Fruit fly (Drosophila melanogaster) whole organism, embryonic: ENCODE data around the gene CG31538.

Source experiments
- Awh ChIP-seq: fragments of 200-800 bp; sonication (Bioruptor generic); IDR thresholded peaks from 2 replicates; pipeline ENCODE4, ENCODE4 v1.3.6; 2022; ENCODE audit warnings: missing biosample characterization, missing genetic modification characterization
- CG1024 ChIP-seq: fragments of 200-800 bp; sonication (Bioruptor generic); IDR thresholded peaks from 2 replicates; pipeline ENCODE4 v1.3.6; 2022; ENCODE audit warnings: missing biosample characterization, missing genetic modification characterization
- CG10462 ChIP-seq: fragments of 200-800 bp; sonication (Bioruptor generic); optimal IDR thresholded peaks from 2 replicates; lab custom pipeline; 2016; ENCODE audit warnings: missing biosample characterization, missing genetic modification characterization
- CG12155 ChIP-seq: fragments of 200-800 bp; sonication (Bioruptor generic); optimal IDR thresholded peaks from 3 replicates; lab custom pipeline; 2016; ENCODE audit warnings: missing biosample characterization, missing genetic modification characterization
- CG12659 ChIP-seq: fragments of 200-800 bp; sonication (Bioruptor generic); optimal IDR thresholded peaks from 3 replicates; lab custom pipeline; 2017; ENCODE audit warnings: mild to moderate bottlenecking, missing biosample characterization, missing genetic modification reagents, missing genetic modification characterization
- CG13775 ChIP-seq: fragments of 200-800 bp; sonication (Bioruptor generic); optimal IDR thresholded peaks from 3 replicates; lab custom pipeline; 2017; ENCODE audit warnings: missing biosample characterization, mild to moderate bottlenecking, missing genetic modification characterization
- CG16779 ChIP-seq: fragments of 200-800 bp; sonication (Bioruptor generic); IDR thresholded peaks from 2 replicates; pipeline ENCODE4 v1.3.6; 2022; ENCODE audit warnings: missing biosample characterization, missing genetic modification characterization
- CG2116 ChIP-seq: fragments of 200-800 bp; sonication (Bioruptor generic); optimal IDR thresholded peaks from 3 replicates; lab custom pipeline; 2018; ENCODE audit warnings: missing biosample characterization, mild to moderate bottlenecking, missing genetic modification characterization
- CG32772 ChIP-seq: fragments of 200-800 bp; sonication (Bioruptor generic); IDR thresholded peaks from 2 replicates; pipeline ENCODE4 v1.3.6; 2022; ENCODE audit warnings: missing biosample characterization, missing genetic modification characterization
- CG3847 ChIP-seq: fragments of 200-800 bp; sonication (Bioruptor generic); IDR thresholded peaks from 2 replicates; pipeline ENCODE4 v1.3.6; 2022; ENCODE audit warnings: missing biosample characterization, missing genetic modification characterization
- CG9817 ChIP-seq: fragments of 200-800 bp; sonication (Bioruptor generic); optimal IDR thresholded peaks from 2 replicates; lab custom pipeline; 2018; ENCODE audit warnings: missing biosample characterization, mild to moderate bottlenecking, missing genetic modification characterization, moderate library complexity
- CrebB ChIP-seq: fragments of 200-800 bp; sonication (Bioruptor generic); optimal IDR thresholded peaks from 3 replicates; lab custom pipeline; 2018; ENCODE audit warnings: missing biosample characterization, mild to moderate bottlenecking, missing genetic modification characterization
- Dbx ChIP-seq: fragments of 200-800 bp; sonication (Bioruptor generic); IDR thresholded peaks from 3 replicates; pipeline ENCODE4 v1.3.6; 2022; ENCODE audit warnings: missing biosample characterization, missing genetic modification characterization
- Doc2 ChIP-seq: fragments of 200-800 bp; sonication (Bioruptor generic); IDR thresholded peaks from 2 replicates; pipeline ENCODE4 v1.3.6; 2022; ENCODE audit warnings: missing biosample characterization, missing genetic modification characterization
- Doc3 ChIP-seq: fragments of 200-800 bp; sonication (Bioruptor generic); IDR thresholded peaks from 3 replicates; pipeline ENCODE4 v1.3.6; 2022; ENCODE audit warnings: missing biosample characterization, missing genetic modification characterization; ENCODE audit not compliant: partially characterized antibody
- H15 ChIP-seq: fragments of 200-800 bp; sonication (Bioruptor generic); IDR thresholded peaks from 3 replicates; pipeline ENCODE4 v1.3.6; 2022; ENCODE audit warnings: missing biosample characterization, missing genetic modification characterization
- Hey ChIP-seq: fragments of 200-800 bp; sonication (Bioruptor generic); optimal IDR thresholded peaks from 3 replicates; lab custom pipeline; 2018; ENCODE audit warnings: missing biosample characterization, mild to moderate bottlenecking, missing genetic modification characterization
- Hr39 ChIP-seq: fragments of >200 bp; optimal IDR thresholded peaks from 2 replicates; lab custom pipeline; 2017
- MTF-1 ChIP-seq: fragments of 200-800 bp; sonication (Bioruptor generic); optimal IDR thresholded peaks from 2 replicates; lab custom pipeline; 2018; ENCODE audit warnings: missing biosample characterization, mild to moderate bottlenecking, missing genetic modification characterization, borderline replicate concordance
- Mad ChIP-seq: fragments of 200-800 bp; sonication (Bioruptor generic); optimal IDR thresholded peaks from 2 replicates; lab custom pipeline; 2016; ENCODE audit warnings: missing biosample characterization, missing genetic modification characterization
- Opbp ChIP-seq: fragments of 200-800 bp; sonication (Bioruptor generic); IDR thresholded peaks from 3 replicates; pipeline ENCODE4 v1.3.6; 2022; ENCODE audit warnings: missing biosample characterization, missing genetic modification characterization; ENCODE audit not compliant: partially characterized antibody
- Poxn ChIP-seq: fragments of 200-800 bp; sonication (Bioruptor generic); IDR thresholded peaks from 2 replicates; pipeline ENCODE4 v1.3.6; 2022; ENCODE audit warnings: missing biosample characterization, missing genetic modification characterization
- Scr ChIP-seq: fragments of 200-800 bp; sonication (Bioruptor generic); IDR thresholded peaks from 2 replicates; pipeline ENCODE4 v1.3.6; 2022; ENCODE audit warnings: missing biosample characterization, missing genetic modification characterization; ENCODE audit not compliant: partially characterized antibody
- Vsx1 ChIP-seq: fragments of 200-800 bp; sonication (Bioruptor generic); optimal IDR thresholded peaks from 2 replicates; lab custom pipeline; 2017; ENCODE audit warnings: missing biosample characterization, mild to moderate bottlenecking, missing genetic modification characterization, missing genetic modification reagents
- YL-1 ChIP-seq: fragments of 200-800 bp; sonication (Bioruptor generic); optimal IDR thresholded peaks from 3 replicates; lab custom pipeline; 2017; ENCODE audit warnings: missing biosample characterization, mild to moderate bottlenecking, missing genetic modification characterization
- ap ChIP-seq: fragments of 200-800 bp; sonication (Bioruptor generic); IDR thresholded peaks from 2 replicates; pipeline ENCODE4 v1.3.6; 2022; ENCODE audit warnings: missing biosample characterization, missing genetic modification characterization
- ato ChIP-seq: fragments of 200-800 bp; sonication (Bioruptor generic); IDR thresholded peaks from 2 replicates; pipeline ENCODE4 v1.3.6; 2022; ENCODE audit warnings: missing biosample characterization, missing genetic modification characterization; ENCODE audit not compliant: partially characterized antibody
- corto ChIP-seq: fragments of 200-800 bp; sonication (Bioruptor generic); optimal IDR thresholded peaks from 2 replicates; lab custom pipeline; 2016; ENCODE audit warnings: missing biosample characterization, mild to moderate bottlenecking, missing genetic modification characterization, moderate library complexity
- emc ChIP-seq: fragments of 200-800 bp; sonication (Bioruptor generic); optimal IDR thresholded peaks from 2 replicates; lab custom pipeline; 2016; ENCODE audit warnings: missing biosample characterization, missing genetic modification characterization
- ems ChIP-seq: fragments of 200-800 bp; sonication (Bioruptor generic); optimal IDR thresholded peaks from 3 replicates; lab custom pipeline; 2016; ENCODE audit warnings: missing biosample characterization, missing genetic modification characterization
- exex ChIP-seq: fragments of 200-800 bp; sonication (Bioruptor generic); optimal IDR thresholded peaks from 4 replicates; lab custom pipeline; 2018; ENCODE audit warnings: missing biosample characterization, mild to moderate bottlenecking, missing genetic modification characterization, moderate library complexity
- fd3F ChIP-seq: fragments of 200-800 bp; sonication (Bioruptor generic); optimal IDR thresholded peaks from 2 replicates; lab custom pipeline; 2018; ENCODE audit warnings: missing biosample characterization, mild to moderate bottlenecking, missing genetic modification characterization, moderate library complexity
- fd96Cb ChIP-seq: fragments of 200-800 bp; sonication (Bioruptor generic); optimal IDR thresholded peaks from 2 replicates; lab custom pipeline; 2018; ENCODE audit warnings: missing biosample characterization, mild to moderate bottlenecking, missing genetic modification characterization, moderate library complexity
- gsb-n ChIP-seq: fragments of 200-800 bp; sonication (Bioruptor generic); optimal IDR thresholded peaks from 3 replicates; lab custom pipeline; 2018; ENCODE audit warnings: missing biosample characterization, mild to moderate bottlenecking, missing genetic modification characterization
- hth ChIP-seq: fragments of >200 bp; optimal IDR thresholded peaks from 2 replicates; lab custom pipeline; 2017; ENCODE audit warnings: inconsistent platforms
- jing ChIP-seq: fragments of 200-800 bp; sonication (Bioruptor generic); optimal IDR thresholded peaks from 2 replicates; lab custom pipeline; 2018; ENCODE audit warnings: missing biosample characterization, mild to moderate bottlenecking, missing genetic modification characterization
- knrl ChIP-seq: fragments of 200-800 bp; sonication (Bioruptor generic); IDR thresholded peaks from 3 replicates; pipeline ENCODE4 v1.3.6; 2022; ENCODE audit warnings: missing biosample characterization, missing genetic modification characterization; ENCODE audit not compliant: partially characterized antibody
- lbe ChIP-seq: fragments of 200-800 bp; sonication (Bioruptor generic); optimal IDR thresholded peaks from 2 replicates; lab custom pipeline; 2016; ENCODE audit warnings: missing biosample characterization, mild to moderate bottlenecking, missing genetic modification characterization
- nmo ChIP-seq: fragments of 200-800 bp; sonication (Bioruptor generic); optimal IDR thresholded peaks from 2 replicates; lab custom pipeline; 2018; ENCODE audit warnings: missing biosample characterization, mild to moderate bottlenecking, missing genetic modification characterization, moderate library complexity
- org-1 ChIP-seq: fragments of 200-800 bp; sonication (Bioruptor generic); optimal IDR thresholded peaks from 2 replicates; lab custom pipeline; 2017; ENCODE audit warnings: missing biosample characterization, missing genetic modification characterization
- pita ChIP-seq: fragments of 200-800 bp; sonication (Bioruptor generic); optimal IDR thresholded peaks from 2 replicates; lab custom pipeline; 2017; ENCODE audit warnings: missing biosample characterization, mild to moderate bottlenecking, missing genetic modification characterization
- pros ChIP-seq: fragments of 200-800 bp; sonication (Bioruptor generic); optimal IDR thresholded peaks from 3 replicates; lab custom pipeline; 2019; ENCODE audit warnings: missing biosample characterization, mild to moderate bottlenecking, missing genetic modification characterization, moderate library complexity
- schlank ChIP-seq: fragments of 200-800 bp; sonication (Bioruptor generic); optimal IDR thresholded peaks from 2 replicates; lab custom pipeline; 2018; ENCODE audit warnings: missing biosample characterization, mild to moderate bottlenecking, missing genetic modification characterization
- sens ChIP-seq: fragments of 200-800 bp; sonication (Bioruptor generic); peaks from one replicate; lab custom pipeline; 2016; ENCODE audit warnings: missing biosample characterization, missing genetic modification characterization
- sisA ChIP-seq: fragments of 200-800 bp; sonication (Bioruptor generic); IDR thresholded peaks from 2 replicates; pipeline ENCODE4 v1.3.6; 2022; ENCODE audit warnings: missing biosample characterization, missing genetic modification characterization
- tio ChIP-seq: fragments of 200-800 bp; sonication (Bioruptor generic); optimal IDR thresholded peaks from 2 replicates; lab custom pipeline; 2017; ENCODE audit warnings: missing biosample characterization, missing genetic modification characterization, inconsistent platforms
- tna ChIP-seq: fragments of 200-800 bp; sonication (Bioruptor generic); IDR thresholded peaks from 2 replicates; pipeline ENCODE4 v1.3.6; 2022; ENCODE audit warnings: missing biosample characterization, missing genetic modification characterization; ENCODE audit not compliant: partially characterized antibody
- twi ChIP-seq: fragments of 200-800 bp; optimal IDR thresholded peaks from 2 replicates; lab custom pipeline; 2019; ENCODE audit warnings: missing biosample characterization, mild to moderate bottlenecking, missing genetic modification characterization, moderate library complexity
- zfh2 ChIP-seq: fragments of 200-800 bp; sonication (Bioruptor generic); optimal IDR thresholded peaks from 2 replicates; lab custom pipeline; 2016; ENCODE audit warnings: missing biosample characterization, missing genetic modification characterization

The CG31538 gene

dm6 chr3R:5264251-5265098 lies 13.2 kb downstream of the CG31538 start (continued):
- no peak for TF ChIP-seq Doc2
- TF ChIP-seq Doc3, result 0 out of 3 replicates have a peak, but pooled peaks have one; percentile 4
- TF ChIP-seq ato (GFP tag; lab: Robert Waterston, UW), result no peak
- TF ChIP-seq CG3847 (GFP tag; lab: Robert Waterston, UW), result 0 out of 2 replicates have a peak, but pooled peaks have one; percentile 27
- TF ChIP-seq YL-1 (GFP tag; lab: Kevin White, UChicago), result no peak
- TF ChIP-seq Opbp (GFP tag; lab: Robert Waterston, UW), result 0 out of 3 replicates have a peak, but pooled peaks have one; percentile 37
- TF ChIP-seq corto (GFP tag; lab: Kevin White, UChicago), result no peak
- no peak for TF ChIP-seq Awh
- TF ChIP-seq lbe (GFP tag; lab: Kevin White, UChicago), result peak; percentile 12
- TF ChIP-seq Dbx, result no peak
- TF ChIP-seq tna (GFP tag; lab: Robert Waterston, UW), result 0 out of 2 replicates have a peak, but pooled peaks have one; percentile 34
- TF ChIP-seq tio, result no peak
- TF ChIP-seq hth (lab: Kevin White, UChicago), result no peak
- peak; percentile 49 for TF ChIP-seq CG12155 (GFP tag; lab: Kevin White, UChicago)
- no peak for TF ChIP-seq Hr39 (lab: Kevin White, UChicago)
- TF ChIP-seq H15 (GFP tag; lab: Robert Waterston, UW), result no peak
- TF ChIP-seq Vsx1 (GFP tag; lab: Kevin White, UChicago), result peak; percentile 38
- TF ChIP-seq CG2116 (GFP tag; lab: Kevin White, UChicago), result peak; percentile 32
- no peak for TF ChIP-seq ems
- TF ChIP-seq pita (GFP tag; lab: Kevin White, UChicago), result no peak
- no peak for TF ChIP-seq CrebB (tag; lab: Kevin White, UChicago)
- TF ChIP-seq pros (GFP tag; lab: Kevin White, UChicago), result no peak
- TF ChIP-seq zfh2 (GFP tag; lab: Kevin White, UChicago), result peak; percentile 29
- TF ChIP-seq knrl (GFP tag; lab: Robert Waterston, UW), result no peak
- no peak for TF ChIP-seq CG1024
- TF ChIP-seq twi (tag; lab: Kevin White, UChicago), result peak; percentile 50
- peak; percentile 13 for TF ChIP-seq fd3F
- peak; percentile 86 for TF ChIP-seq sens (GFP tag; lab: Kevin White, UChicago)
- peak; percentile 46 for TF ChIP-seq nmo (GFP tag; lab: Kevin White, UChicago)
- no peak for TF ChIP-seq ap (GFP tag; lab: Robert Waterston, UW)
- TF ChIP-seq Scr (GFP tag; lab: Robert Waterston, UW), result no peak
- TF ChIP-seq CG12659, result peak; percentile 45
- TF ChIP-seq CG32772 (GFP tag; lab: Robert Waterston, UW), result no peak
- TF ChIP-seq schlank (tag; lab: Kevin White, UChicago), result no peak
- TF ChIP-seq CG13775 (GFP tag; lab: Kevin White, UChicago), result peak; percentile 42
- TF ChIP-seq CG9817, result peak; percentile 6
- no peak for TF ChIP-seq CG16779 (GFP tag; lab: Robert Waterston, UW)
- TF ChIP-seq sisA (GFP tag; lab: Robert Waterston, UW), result no peak
- TF ChIP-seq exex (tag; lab: Kevin White, UChicago), result peak; percentile 5
- TF ChIP-seq Hey (tag; lab: Kevin White, UChicago), result no peak
- TF ChIP-seq emc (GFP tag; lab: Kevin White, UChicago), result peak; percentile 20
- TF ChIP-seq MTF-1 (GFP tag; lab: Kevin White, UChicago), result no peak
- TF ChIP-seq fd96Cb (tag; lab: Kevin White, UChicago), result no peak
- TF ChIP-seq CG10462 (GFP tag; lab: Kevin White, UChicago), result no peak
- no peak for TF ChIP-seq gsb-n (tag; lab: Kevin White, UChicago)
- no peak for TF ChIP-seq jing (GFP tag; lab: Kevin White, UChicago)
- peak; percentile 43 for TF ChIP-seq org-1 (GFP tag; lab: Kevin White, UChicago)
- no peak for TF ChIP-seq Poxn
- TF ChIP-seq Mad (GFP tag; lab: Kevin White, UChicago), result no peak
